Worm (Caenorhabditis elegans) whole organism, young adult: ENCODE data around the gene F36H9.2.

Source experiments
- F23B12.7 ChIP-seq: sonication (generic microtip); optimal IDR thresholded peaks from 2 replicates; lab custom pipeline; 2017; ENCODE audit warnings: missing genetic modification characterization, mild to moderate bottlenecking, missing compliant biosample characterization, antibody characterized with exemption, moderate library complexity; ENCODE audit not compliant: insufficient read depth
- F33H1.4 ChIP-seq: fragments of 200-800 bp; sonication (Bioruptor generic); IDR thresholded peaks from 2 replicates; pipeline ENCODE4 v1.3.6; 2022; ENCODE audit warnings: missing genetic modification reagents, missing genetic modification characterization, missing compliant biosample characterization
- F55B11.4 ChIP-seq: sonication (generic microtip); optimal IDR thresholded peaks from 2 replicates; lab custom pipeline; 2016; ENCODE audit warnings: missing compliant biosample characterization, missing genetic modification characterization, borderline replicate concordance; ENCODE audit not compliant: insufficient read depth
- K12H6.12 ChIP-seq: fragments of 200-800 bp; sonication (Bioruptor generic); optimal IDR thresholded peaks from 2 replicates; lab custom pipeline; 2018; ENCODE audit warnings: mild to moderate bottlenecking, missing genetic modification characterization, missing compliant biosample characterization
- Y53F4B.3 ChIP-seq: fragments of 200-800 bp; sonication (Bioruptor generic); IDR thresholded peaks from 2 replicates; pipeline ENCODE4 v1.3.6; 2022; ENCODE audit warnings: missing genetic modification reagents, missing genetic modification characterization, missing compliant biosample characterization
- Y53G8AR.9 ChIP-seq: fragments of 200-800 bp; sonication (Bioruptor generic); conservative IDR thresholded peaks from 2 replicates; pipeline ENCODE4 v1.3.6; 2022; ENCODE audit warnings: missing genetic modification reagents, missing genetic modification characterization, missing compliant biosample characterization
- Y67H2A.10 ChIP-seq: fragments of 200-800 bp; sonication (Bioruptor generic); conservative IDR thresholded peaks from 2 replicates; pipeline ENCODE4 v1.3.6; 2022; ENCODE audit warnings: missing genetic modification reagents, missing genetic modification characterization, missing compliant biosample characterization
- Y95B8A.8 ChIP-seq: fragments of 200-800 bp; sonication (Bioruptor generic); IDR thresholded peaks from 2 replicates; pipeline ENCODE4 v1.3.6; 2022; ENCODE audit warnings: missing genetic modification reagents, missing genetic modification characterization, missing compliant biosample characterization
- ama-1 ChIP-seq, 3 experiments: fragments of 150-350 bp in 1 of 3; sonication (generic microtip) in 2 of 3; optimal IDR thresholded peaks; 2 replicates each; lab custom pipeline; 2014 to 2018; ENCODE audit warnings: missing biosample characterization in 2 of 3, missing genetic modification characterization in 2 of 3, missing genetic modification reagents in 2 of 3
- aptf-2 ChIP-seq: fragments of 200-800 bp; sonication (Bioruptor generic); conservative IDR thresholded peaks from 2 replicates; pipeline ENCODE4 v1.3.6; 2022; ENCODE audit warnings: missing genetic modification reagents, missing genetic modification characterization, missing compliant biosample characterization
- atf-7 ChIP-seq: sonication (generic microtip); optimal IDR thresholded peaks from 2 replicates; lab custom pipeline; 2017; ENCODE audit warnings: mild to moderate bottlenecking, missing genetic modification characterization, missing compliant biosample characterization
- attf-6 ChIP-seq: fragments of 200-800 bp; sonication (Bioruptor generic); IDR thresholded peaks from 2 replicates; pipeline ENCODE4 v1.3.6; 2022; ENCODE audit warnings: missing genetic modification reagents, missing genetic modification characterization, missing compliant biosample characterization
- bed-2 ChIP-seq: fragments of 200-800 bp; sonication (Bioruptor generic); IDR thresholded peaks from 2 replicates; pipeline ENCODE4 v1.3.6; 2022; ENCODE audit warnings: missing genetic modification reagents, missing genetic modification characterization, missing compliant biosample characterization
- cebp-1 ChIP-seq, 2 experiments: fragments of 200-800 bp in 1 of 2; sonication (Bioruptor generic) in 1 of 2; sonication (generic microtip) in 1 of 2; IDR thresholded peaks in 1 of 2; optimal IDR thresholded peaks in 1 of 2; 2 replicates each; pipeline versions ENCODE4 v1.3.6 to Lab custom; 2017 to 2022; ENCODE audit warnings: missing compliant biosample characterization in 2 of 2, missing genetic modification characterization in 2 of 2, mild to moderate bottlenecking in 1 of 2, missing genetic modification reagents in 1 of 2, moderate library complexity in 1 of 2
- cebp-2 ChIP-seq: fragments of 200-800 bp; sonication (Bioruptor generic); IDR thresholded peaks from 2 replicates; pipeline ENCODE4 v1.3.6; 2022; ENCODE audit warnings: missing genetic modification characterization, missing compliant biosample characterization
- ceh-27 ChIP-seq: fragments of 200-800 bp; sonication (Bioruptor generic); optimal IDR thresholded peaks from 2 replicates; lab custom pipeline; 2018; ENCODE audit warnings: mild to moderate bottlenecking, missing genetic modification characterization, moderate library complexity, missing compliant biosample characterization
- ceh-58 ChIP-seq: fragments of 200-800 bp; sonication (Bioruptor generic); IDR thresholded peaks from 2 replicates; pipeline ENCODE4 v1.3.6; 2022; ENCODE audit warnings: missing genetic modification characterization, missing compliant biosample characterization
- efl-1 ChIP-seq: fragments of 150-350 bp; optimal IDR thresholded peaks from 2 replicates; lab custom pipeline; 2014; ENCODE audit warnings: missing biosample characterization, missing genetic modification reagents, missing genetic modification characterization
- egl-18 ChIP-seq: fragments of 200-800 bp; sonication (Bioruptor generic); IDR thresholded peaks from 2 replicates; pipeline ENCODE4 v1.3.6; 2022; ENCODE audit warnings: missing genetic modification reagents, missing genetic modification characterization, missing compliant biosample characterization
- egrh-3 ChIP-seq: fragments of 200-800 bp; sonication (Bioruptor generic); IDR thresholded peaks from 2 replicates; pipeline ENCODE4 v1.3.6; 2022; ENCODE audit warnings: missing genetic modification reagents, missing genetic modification characterization, missing compliant biosample characterization
- ekl-4 ChIP-seq: fragments of 200-800 bp; sonication (Bioruptor generic); IDR thresholded peaks from 2 replicates; pipeline ENCODE4 v1.3.6; 2022; ENCODE audit warnings: missing genetic modification reagents, missing genetic modification characterization, missing compliant biosample characterization
- ets-4 ChIP-seq: fragments of 200-800 bp; sonication (Bioruptor generic); optimal IDR thresholded peaks from 2 replicates; lab custom pipeline; 2018; ENCODE audit warnings: mild to moderate bottlenecking, missing genetic modification characterization, missing compliant biosample characterization
- hlh-26 ChIP-seq: fragments of 200-800 bp; sonication (Bioruptor generic); conservative IDR thresholded peaks from 2 replicates; pipeline ENCODE4 v1.3.6; 2022; ENCODE audit warnings: missing genetic modification reagents, missing genetic modification characterization, missing compliant biosample characterization
- hmg-20 ChIP-seq: fragments of 200-800 bp; sonication (Bioruptor generic); IDR thresholded peaks from 2 replicates; pipeline ENCODE4 v1.3.6; 2022; ENCODE audit warnings: missing genetic modification reagents, missing genetic modification characterization, missing compliant biosample characterization
- let-526 ChIP-seq: fragments of 200-800 bp; sonication (Bioruptor generic); IDR thresholded peaks from 2 replicates; pipeline ENCODE4 v1.3.6; 2022; ENCODE audit warnings: missing genetic modification reagents, missing genetic modification characterization, missing compliant biosample characterization
- lsl-1 ChIP-seq: fragments of 200-800 bp; sonication (Bioruptor generic); optimal IDR thresholded peaks from 2 replicates; lab custom pipeline; 2018; ENCODE audit warnings: mild to moderate bottlenecking, missing genetic modification characterization, moderate library complexity, missing compliant biosample characterization
- lsy-27 ChIP-seq: sonication (generic microtip); optimal IDR thresholded peaks from 2 replicates; lab custom pipeline; 2017; ENCODE audit warnings: missing genetic modification characterization, mild to moderate bottlenecking, missing compliant biosample characterization, antibody characterized with exemption, missing genotype, borderline replicate concordance; ENCODE audit not compliant: insufficient read depth
- madf-10 ChIP-seq: sonication (generic microtip); optimal IDR thresholded peaks from 2 replicates; lab custom pipeline; 2016; ENCODE audit warnings: mild to moderate bottlenecking, missing genetic modification characterization, missing compliant biosample characterization
- mcd-1 ChIP-seq: fragments of 200-800 bp; sonication (Bioruptor generic); IDR thresholded peaks from 2 replicates; pipeline ENCODE4 v1.3.6; 2022; ENCODE audit warnings: missing genetic modification reagents, missing genetic modification characterization, missing compliant biosample characterization
- mes-4 ChIP-seq: sonication (generic microtip); optimal IDR thresholded peaks from 2 replicates; lab custom pipeline; 2016; ENCODE audit warnings: missing genotype, missing genetic modification characterization, missing compliant biosample characterization
- nfyb-1 ChIP-seq: fragments of 200-800 bp; sonication (Bioruptor generic); IDR thresholded peaks from 2 replicates; pipeline ENCODE4 v1.3.6; 2022; ENCODE audit warnings: missing genetic modification reagents, missing genetic modification characterization, missing compliant biosample characterization
- nhr-27 ChIP-seq: fragments of 200-800 bp; sonication (Bioruptor generic); optimal IDR thresholded peaks from 2 replicates; lab custom pipeline; 2018; ENCODE audit warnings: mild to moderate bottlenecking, missing genetic modification characterization, moderate library complexity, missing compliant biosample characterization
- rcor-1 ChIP-seq: fragments of 200-800 bp; sonication (Bioruptor generic); IDR thresholded peaks from 2 replicates; pipeline ENCODE4 v1.3.6; 2022; ENCODE audit warnings: missing genetic modification reagents, missing genetic modification characterization, missing compliant biosample characterization
- repo-1 ChIP-seq: sonication (generic microtip); optimal IDR thresholded peaks from 2 replicates; lab custom pipeline; 2017; ENCODE audit warnings: mild to moderate bottlenecking, missing genetic modification characterization, missing compliant biosample characterization
- snpc-4 ChIP-seq, 5 experiments: fragments of 150-350 bp in 1 of 5; sonication (generic microtip) in 4 of 5; optimal IDR thresholded peaks; 2 replicates each; lab custom pipeline; 2014 to 2018; ENCODE audit warnings: missing genetic modification characterization in 5 of 5, missing biosample characterization in 3 of 5, antibody characterized with exemption in 2 of 5, mild to moderate bottlenecking in 2 of 5, missing compliant biosample characterization in 2 of 5, missing genotype in 2 of 5, moderate library complexity in 2 of 5, missing genetic modification reagents in 1 of 5
- tbp1 ChIP-seq: fragments of 200-800 bp; sonication (Bioruptor generic); optimal IDR thresholded peaks from 2 replicates; lab custom pipeline; 2018; ENCODE audit warnings: mild to moderate bottlenecking, missing genetic modification characterization, missing compliant biosample characterization
- unc-130 ChIP-seq: sonication (generic microtip); optimal IDR thresholded peaks from 2 replicates; lab custom pipeline; 2016; ENCODE audit warnings: missing genetic modification reagents, missing genetic modification characterization, missing compliant biosample characterization
- unc-62 ChIP-seq: fragments of 150-350 bp; optimal IDR thresholded peaks from 2 replicates; lab custom pipeline; 2014; ENCODE audit warnings: missing biosample characterization, missing genetic modification reagents, missing genetic modification characterization
- xnd-1 ChIP-seq: sonication (generic microtip); optimal IDR thresholded peaks from 2 replicates; lab custom pipeline; 2016; ENCODE audit warnings: missing genotype, missing genetic modification reagents, missing genetic modification characterization, missing compliant biosample characterization
- zim-3 ChIP-seq: sonication (generic microtip); optimal IDR thresholded peaks from 2 replicates; lab custom pipeline; 2017; ENCODE audit warnings: mild to moderate bottlenecking, missing genetic modification characterization, moderate library complexity, missing compliant biosample characterization
- ztf-22 ChIP-seq: fragments of 200-800 bp; sonication (Bioruptor generic); optimal IDR thresholded peaks from 2 replicates; lab custom pipeline; 2018; ENCODE audit warnings: mild to moderate bottlenecking, missing genetic modification characterization, moderate library complexity, missing compliant biosample characterization
- ztf-26 ChIP-seq: sonication (generic microtip); optimal IDR thresholded peaks from 2 replicates; lab custom pipeline; 2017; ENCODE audit warnings: missing genetic modification characterization, missing compliant biosample characterization
- ztf-3 ChIP-seq: fragments of 200-800 bp; sonication (Bioruptor generic); optimal IDR thresholded peaks from 2 replicates; lab custom pipeline; 2018; ENCODE audit warnings: mild to moderate bottlenecking, missing genetic modification characterization, missing compliant biosample characterization

F36H9.2 gene

ce11 chrV:1743205-1743870, 44.9 kb upstream of the F36H9.2 start, which contains the start of gene nhr-256 (continued):
- TF ChIP-seq snpc-4 (GFP tag; optimal IDR thresholded peaks at IDR 0.05; lab: Kevin White, UChicago) = no peak
- TF ChIP-seq snpc-4 (tag; optimal IDR thresholded peaks at IDR 0.05; lab: Kevin White, UChicago) = peak in 1 of 4 experiments; percentile 19
- no peak for TF ChIP-seq zim-3 (tag; lab: Kevin White, UChicago)
- TF ChIP-seq efl-1 (GFP tag; lab: Kevin White, UChicago) = no peak
- peak; percentile 21 for TF ChIP-seq atf-7
- TF ChIP-seq Y53F4B.3 (GFP tag; lab: Robert Waterston, UW) = no peak
- no peak for TF ChIP-seq ets-4 (GFP tag; lab: Kevin White, UChicago)
- TF ChIP-seq F23B12.7 (tag; lab: Kevin White, UChicago) = peak; percentile 4
- no peak for TF ChIP-seq ceh-58 (GFP tag; lab: Robert Waterston, UW)
- TF ChIP-seq ekl-4 (GFP tag; lab: Robert Waterston, UW) = no peak
- no peak for TF ChIP-seq ama-1 (optimal IDR thresholded peaks at IDR 0.05; lab: Kevin White, UChicago)
- no peak for TF ChIP-seq ama-1 (GFP tag; optimal IDR thresholded peaks at IDR 0.05; lab: Kevin White, UChicago)
- TF ChIP-seq repo-1 (tag; lab: Kevin White, UChicago) = no peak
- no peak for TF ChIP-seq mcd-1
- no peak for TF ChIP-seq F55B11.4
- TF ChIP-seq ztf-26 (tag; lab: Kevin White, UChicago) = peak; percentile 26
- TF ChIP-seq K12H6.12 = no peak
- no peak for TF ChIP-seq xnd-1
- no peak for TF ChIP-seq nfyb-1 (GFP tag; lab: Robert Waterston, UW)
- TF ChIP-seq attf-6 (GFP tag; lab: Robert Waterston, UW) = no peak
- no peak for TF ChIP-seq Y67H2A.10 (GFP tag; lab: Robert Waterston, UW)
- no peak for TF ChIP-seq ztf-22 (GFP tag; lab: Kevin White, UChicago)
- TF ChIP-seq, all 124 proteins: peak for 10

- TF ChIP-seq ztf-3 (GFP tag; lab: Kevin White, UChicago) = no peak
- TF ChIP-seq let-526 (GFP tag; lab: Robert Waterston, UW) = no peak
- no peak for TF ChIP-seq unc-130 (GFP tag; lab: Kevin White, UChicago)
- no peak for TF ChIP-seq ceh-27 (GFP tag; lab: Kevin White, UChicago)
- TF ChIP-seq tbp1 (GFP tag; lab: Kevin White, UChicago) = no peak
- no peak for TF ChIP-seq nhr-27 (tag; lab: Kevin White, UChicago)
- TF ChIP-seq hmg-20 = no peak
- no peak for TF ChIP-seq mcd-1
- TF ChIP-seq F33H1.4 (GFP tag; lab: Robert Waterston, UW) = no peak
- no peak for TF ChIP-seq efl-1 (GFP tag; lab: Kevin White, UChicago)
- no peak for TF ChIP-seq aptf-2
- TF ChIP-seq cebp-2 (GFP tag; lab: Robert Waterston, UW) = no peak
Measured at ce11 chrV:1749053-1749452, 39.2 kb upstream of the F36H9.2 start, which contains the start of gene ZK697.8. Gene ZK697.8, minus strand, starts transcription at chrV:1749153.

- TF ChIP-seq Y53G8AR.9 (GFP tag; lab: Robert Waterston, UW) = no peak
- no peak for TF ChIP-seq lsy-27 (tag; lab: Kevin White, UChicago)
- no peak for TF ChIP-seq unc-62 (GFP tag; lab: Kevin White, UChicago)
- no peak for TF ChIP-seq F55B11.4
- no peak for TF ChIP-seq cebp-1 (GFP tag; IDR thresholded peaks at IDR 0.05; lab: Robert Waterston, UW)
- no peak for TF ChIP-seq cebp-1 (tag; optimal IDR thresholded peaks at IDR 0.05; lab: Kevin White, UChicago)
- TF ChIP-seq egl-18 (GFP tag; lab: Robert Waterston, UW) = no peak
- TF ChIP-seq lsl-1 (GFP tag; lab: Kevin White, UChicago) = no peak
- TF ChIP-seq ets-4 (GFP tag; lab: Kevin White, UChicago) = no peak
- TF ChIP-seq mes-4 (tag; lab: Kevin White, UChicago) = no peak
- no peak for TF ChIP-seq madf-10 (tag; lab: Kevin White, UChicago)
- TF ChIP-seq egrh-3 (GFP tag; lab: Robert Waterston, UW) = no peak
- TF ChIP-seq snpc-4 (GFP tag; optimal IDR thresholded peaks at IDR 0.05; lab: Kevin White, UChicago) = no peak
- TF ChIP-seq snpc-4 (tag; optimal IDR thresholded peaks at IDR 0.05; lab: Kevin White, UChicago) = no peak
- TF ChIP-seq bed-2 = no peak
- no peak for TF ChIP-seq hlh-26
- no peak for TF ChIP-seq rcor-1 (GFP tag; lab: Robert Waterston, UW)
- no peak for TF ChIP-seq F23B12.7 (tag; lab: Kevin White, UChicago)
- no peak for TF ChIP-seq Y95B8A.8 (GFP tag; lab: Robert Waterston, UW)
Measured at ce11 chrV:1751449-1751848, 36.8 kb upstream of the F36H9.2 start, which contains the start of gene srh-199. Gene srh-199, minus strand, starts transcription at chrV:1751549.
